Worm (Caenorhabditis elegans) whole organism, L3 larva: ENCODE results near the gene lag-2.

Experiments
- R02D3.7 ChIP-seq: fragments of 150-350 bp; optimal IDR thresholded peaks from 2 replicates; lab custom pipeline; 2014; ENCODE audit warnings: missing biosample characterization, missing genetic modification characterization
- ama-1 ChIP-seq: fragments of 150-350 bp; optimal IDR thresholded peaks from 2 replicates; lab custom pipeline; 2018
- ceh-16 ChIP-seq: sonication (generic microtip); optimal IDR thresholded peaks from 2 replicates; lab custom pipeline; 2017; ENCODE audit warnings: missing biosample characterization, missing genetic modification characterization
- ceh-82 ChIP-seq: fragments of 150-350 bp; optimal IDR thresholded peaks from 2 replicates; lab custom pipeline; 2014; ENCODE audit warnings: missing biosample characterization, missing genetic modification characterization
- ceh-9 ChIP-seq: sonication (generic microtip); optimal IDR thresholded peaks from 2 replicates; lab custom pipeline; 2018; ENCODE audit warnings: missing biosample characterization, missing genetic modification characterization
- daf-12 ChIP-seq: fragments of 150-350 bp; optimal IDR thresholded peaks from 2 replicates; lab custom pipeline; 2014; ENCODE audit warnings: missing biosample characterization, missing genetic modification reagents, missing genetic modification characterization
- egl-27 ChIP-seq: sonication (generic microtip); optimal IDR thresholded peaks from 4 replicates; lab custom pipeline; 2017; ENCODE audit warnings: missing biosample characterization, missing genetic modification reagents, missing genetic modification characterization
- egl-5 ChIP-seq: fragments of 150-350 bp; optimal IDR thresholded peaks from 2 replicates; lab custom pipeline; 2017; ENCODE audit warnings: missing biosample characterization, missing genetic modification reagents, missing genetic modification characterization, inconsistent platforms
- elt-1 ChIP-seq: fragments of 150-350 bp; optimal IDR thresholded peaks from 2 replicates; lab custom pipeline; 2014; ENCODE audit warnings: missing biosample characterization, missing genetic modification characterization
- elt-2 ChIP-seq: sonication (generic microtip); optimal IDR thresholded peaks from 2 replicates; lab custom pipeline; 2016; ENCODE audit warnings: missing genetic modification reagents, mild to moderate bottlenecking, missing genetic modification characterization, missing compliant biosample characterization
- elt-3 ChIP-seq, 3 experiments: fragments of 150-350 bp in 1 of 3; sonication (generic microtip) in 2 of 3; optimal IDR thresholded peaks; 2 replicates in 2 of 3; 4 replicates in 1 of 3; lab custom pipeline; 2014 to 2017; ENCODE audit warnings: missing biosample characterization in 3 of 3, missing genetic modification characterization in 3 of 3
- fkh-10 ChIP-seq: sonication (generic microtip); optimal IDR thresholded peaks from 2 replicates; lab custom pipeline; 2017; ENCODE audit warnings: missing biosample characterization, missing genetic modification reagents, missing genetic modification characterization
- fkh-2 ChIP-seq: fragments of 150-350 bp; optimal IDR thresholded peaks from 2 replicates; lab custom pipeline; 2014; ENCODE audit warnings: missing biosample characterization, missing genetic modification reagents, missing genetic modification characterization
- fos-1 ChIP-seq: fragments of 150-350 bp; optimal IDR thresholded peaks from 2 replicates; lab custom pipeline; 2014; ENCODE audit warnings: missing biosample characterization, missing genetic modification characterization
- hmg-11 ChIP-seq: sonication (generic microtip); optimal IDR thresholded peaks from 2 replicates; lab custom pipeline; 2016; ENCODE audit warnings: missing genetic modification characterization, missing compliant biosample characterization
- jun-1 ChIP-seq: fragments of 150-350 bp; optimal IDR thresholded peaks from 2 replicates; lab custom pipeline; 2014; ENCODE audit warnings: missing biosample characterization, missing genetic modification reagents, missing genetic modification characterization
- mml-1 ChIP-seq: fragments of 150-350 bp; sonication (generic microtip); optimal IDR thresholded peaks from 3 replicates; lab custom pipeline; 2014; ENCODE audit warnings: missing biosample characterization, missing genetic modification characterization
- nfya-1 ChIP-seq: sonication (generic microtip); optimal IDR thresholded peaks from 2 replicates; lab custom pipeline; 2017; ENCODE audit warnings: missing genetic modification characterization, mild to moderate bottlenecking, missing compliant biosample characterization, antibody characterized with exemption, moderate library complexity; ENCODE audit not compliant: insufficient read depth
- nhr-11 ChIP-seq: fragments of 150-350 bp; optimal IDR thresholded peaks from 2 replicates; lab custom pipeline; 2014; ENCODE audit warnings: missing biosample characterization, missing genetic modification characterization
- nhr-12 ChIP-seq: fragments of 150-350 bp; optimal IDR thresholded peaks from 2 replicates; lab custom pipeline; 2014; ENCODE audit warnings: missing biosample characterization, missing genetic modification characterization
- nhr-23 ChIP-seq: fragments of 150-350 bp; optimal IDR thresholded peaks from 2 replicates; lab custom pipeline; 2014; ENCODE audit warnings: missing biosample characterization, missing genetic modification reagents, missing genetic modification characterization
- nhr-237 ChIP-seq: fragments of 150-350 bp; optimal IDR thresholded peaks from 2 replicates; lab custom pipeline; 2014; ENCODE audit warnings: missing biosample characterization, missing genetic modification characterization
- nhr-25 ChIP-seq: sonication (generic microtip); optimal IDR thresholded peaks from 2 replicates; lab custom pipeline; 2017; ENCODE audit warnings: missing biosample characterization, missing genetic modification characterization
- nhr-28 ChIP-seq: fragments of 150-350 bp; optimal IDR thresholded peaks from 2 replicates; lab custom pipeline; 2014; ENCODE audit warnings: missing biosample characterization, missing genetic modification characterization
- nhr-76 ChIP-seq: fragments of 150-350 bp; sonication (generic microtip); optimal IDR thresholded peaks from 5 replicates; lab custom pipeline; 2014; ENCODE audit warnings: missing biosample characterization, missing genetic modification characterization
- nhr-77 ChIP-seq: fragments of 150-350 bp; optimal IDR thresholded peaks from 2 replicates; lab custom pipeline; 2014; ENCODE audit warnings: missing biosample characterization, missing genetic modification characterization
- pha-4 ChIP-seq: fragments of 150-350 bp; optimal IDR thresholded peaks from 2 replicates; lab custom pipeline; 2014; ENCODE audit warnings: missing biosample characterization, missing genetic modification reagents, missing genetic modification characterization
- pqm-1 ChIP-seq: fragments of 150-350 bp; optimal IDR thresholded peaks from 2 replicates; lab custom pipeline; 2017; ENCODE audit warnings: missing biosample characterization, missing genetic modification characterization, inconsistent platforms
- sea-2 ChIP-seq: fragments of 150-350 bp; sonication (generic microtip); optimal IDR thresholded peaks from 4 replicates; lab custom pipeline; 2014; ENCODE audit warnings: missing biosample characterization, missing genetic modification reagents, missing genetic modification characterization
- skn-1 ChIP-seq: fragments of 150-350 bp; optimal IDR thresholded peaks from 2 replicates; lab custom pipeline; 2014; ENCODE audit warnings: missing biosample characterization, missing genetic modification characterization
- tbx-2 ChIP-seq: sonication (generic microtip); optimal IDR thresholded peaks from 2 replicates; lab custom pipeline; 2016; ENCODE audit warnings: mild to moderate bottlenecking, missing genetic modification characterization, missing compliant biosample characterization
- unc-39 ChIP-seq: sonication (generic microtip); optimal IDR thresholded peaks from 4 replicates; lab custom pipeline; 2017; ENCODE audit warnings: missing biosample characterization, missing genetic modification characterization
- unc-62 ChIP-seq: fragments of 150-350 bp; sonication (generic microtip); optimal IDR thresholded peaks from 4 replicates; lab custom pipeline; 2014; ENCODE audit warnings: missing biosample characterization, missing genetic modification reagents, missing genetic modification characterization
- zag-1 ChIP-seq: fragments of 150-350 bp; optimal IDR thresholded peaks from 2 replicates; lab custom pipeline; 2014; ENCODE audit warnings: missing biosample characterization, missing genetic modification characterization
- ztf-11 ChIP-seq: fragments of 150-350 bp; optimal IDR thresholded peaks from 2 replicates; lab custom pipeline; 2014; ENCODE audit warnings: missing biosample characterization, missing genetic modification characterization
- ztf-4 ChIP-seq: fragments of 150-350 bp; optimal IDR thresholded peaks from 2 replicates; lab custom pipeline; 2014; ENCODE audit warnings: missing biosample characterization, missing genetic modification characterization

lag-2 gene

DNA sequence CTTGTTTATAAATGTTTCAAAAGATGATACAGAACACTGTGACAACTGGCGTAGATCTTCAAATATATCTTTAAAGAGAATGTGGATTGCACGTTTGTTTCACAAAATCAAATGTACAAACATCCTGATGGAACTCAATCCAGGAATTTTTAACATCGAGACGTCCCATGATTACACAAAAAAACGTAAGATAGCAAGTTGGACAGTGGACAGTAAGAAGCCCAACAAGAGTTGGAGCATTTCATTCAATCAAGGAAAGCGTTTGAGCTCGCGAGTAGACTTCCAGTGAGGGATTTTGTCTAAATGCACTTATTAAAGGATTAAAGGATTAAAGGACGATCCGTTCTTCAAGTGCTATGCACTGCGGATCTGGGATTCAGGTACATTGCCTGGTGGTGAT lies 28.9 kb upstream of the lag-2 start, which contains the start of gene C36C5.12:
TSS of gene C36C5.12 (minus strand) at position 101 of the 400 bp plus-strand sequence.
- TF ChIP-seq mml-1, result no peak
- TF ChIP-seq ceh-9 (tag; lab: Kevin White, UChicago), result no peak
- TF ChIP-seq pqm-1, result no peak
- TF ChIP-seq nhr-23 (tag; lab: Kevin White, UChicago), result no peak
- TF ChIP-seq fos-1, result no peak
- TF ChIP-seq zag-1 (tag; lab: Kevin White, UChicago), result no peak
- no peak for TF ChIP-seq jun-1
- no peak for TF ChIP-seq nhr-12 (tag; lab: Kevin White, UChicago)
- TF ChIP-seq daf-12, result no peak
- no peak for TF ChIP-seq unc-62 (GFP tag; lab: Kevin White, UChicago)
- no peak for TF ChIP-seq ztf-4
- no peak for TF ChIP-seq ceh-16 (tag; lab: Kevin White, UChicago)
- no peak for TF ChIP-seq sea-2 (GFP tag; lab: Kevin White, UChicago)
- TF ChIP-seq ztf-11, result no peak
- TF ChIP-seq nhr-77 (tag; lab: Kevin White, UChicago), result no peak
- no peak for TF ChIP-seq nfya-1
- TF ChIP-seq, all 47 proteins: peak for 0

DNA sequence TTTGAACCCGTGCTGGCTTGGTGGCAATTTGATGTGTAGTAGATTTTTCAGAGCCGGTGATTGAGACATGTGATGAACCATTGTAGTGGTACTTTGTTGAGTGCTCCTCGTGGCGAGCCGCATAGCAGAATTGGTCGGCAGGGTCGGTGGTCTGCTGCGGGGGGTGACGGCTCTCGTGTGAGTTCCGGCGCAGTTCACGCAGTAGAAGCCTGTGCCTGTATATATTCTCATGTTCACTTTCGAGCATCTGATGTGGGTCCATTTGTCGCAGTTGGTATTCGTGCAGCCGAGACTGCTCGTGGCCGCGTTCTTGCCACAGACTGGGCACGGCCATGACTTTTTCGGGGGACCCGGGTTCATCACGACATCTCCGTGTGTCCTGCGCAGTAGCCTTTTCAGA lies 25.8 kb upstream of the lag-2 start:
- no peak for TF ChIP-seq elt-3 (tag; optimal IDR thresholded peaks at IDR 0.05; lab: Kevin White, UChicago)
- no peak for TF ChIP-seq pha-4 (tag; lab: Kevin White, UChicago)
- TF ChIP-seq nhr-11 (tag; lab: Kevin White, UChicago), result no peak
- TF ChIP-seq nhr-25 (tag; lab: Kevin White, UChicago), result no peak

DNA sequence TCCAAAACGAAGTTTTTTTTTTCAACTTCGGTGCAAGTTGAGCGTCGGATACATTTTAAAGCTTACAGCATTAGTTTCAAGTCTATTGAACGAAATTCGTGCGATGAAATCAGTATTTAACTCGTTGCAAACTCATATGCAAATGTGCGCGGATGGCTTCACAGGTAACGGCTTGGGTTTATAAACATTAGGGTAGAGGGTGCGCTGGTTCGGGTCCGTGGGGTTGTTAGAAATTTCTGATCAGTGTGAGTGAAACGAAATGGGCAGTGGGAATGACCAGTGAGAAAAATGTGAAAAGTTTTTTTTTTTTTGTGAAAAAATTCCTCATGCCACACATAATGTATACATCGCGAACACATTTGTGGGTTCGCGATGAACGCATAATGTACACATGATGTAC lies 25.0 kb upstream of the lag-2 start:
- no peak for TF ChIP-seq ceh-9 (tag; lab: Kevin White, UChicago)
- no peak for TF ChIP-seq unc-62 (GFP tag; lab: Kevin White, UChicago)
- TF ChIP-seq jun-1, result no peak
- TF ChIP-seq ceh-16 (tag; lab: Kevin White, UChicago), result no peak
- TF ChIP-seq ztf-11, result no peak
- no peak for TF ChIP-seq elt-3 (tag; optimal IDR thresholded peaks at IDR 0.05; lab: Kevin White, UChicago)
- no peak for TF ChIP-seq elt-1 (tag; lab: Kevin White, UChicago)
- no peak for TF ChIP-seq ama-1 (lab: Kevin White, UChicago)
- TF ChIP-seq skn-1 (tag; lab: Kevin White, UChicago), result no peak
- TF ChIP-seq R02D3.7 (tag; lab: Kevin White, UChicago), result no peak
- no peak for TF ChIP-seq nhr-237 (tag; lab: Kevin White, UChicago)

DNA sequence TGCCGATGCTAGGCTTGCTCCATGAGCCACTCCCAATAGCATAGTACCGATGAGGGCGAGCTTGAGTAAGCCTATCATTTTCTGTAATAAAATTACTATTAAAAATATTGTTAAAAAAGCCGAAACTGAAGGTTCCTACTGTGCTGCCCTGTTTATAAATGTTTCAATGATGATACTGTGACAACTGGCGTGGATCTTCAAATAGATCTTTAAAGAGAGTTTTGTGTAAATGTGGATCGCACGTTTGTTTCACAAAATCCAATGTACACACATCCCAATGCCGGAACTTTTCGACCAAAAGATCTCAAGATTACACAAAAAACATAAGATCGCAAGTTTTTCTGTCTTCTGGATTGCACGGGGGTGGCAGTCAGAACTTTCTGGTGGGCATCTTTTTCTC lies 22.7 kb upstream of the lag-2 start, which contains the start of gene C36C5.14:
TSS of gene C36C5.14 (minus strand) at position 101 of the 400 bp plus-strand sequence.
- TF ChIP-seq nhr-77 (tag; lab: Kevin White, UChicago), result no peak
- TF ChIP-seq nhr-25 (tag; lab: Kevin White, UChicago), result no peak
- no peak for TF ChIP-seq egl-27 (tag; lab: Kevin White, UChicago)
- TF ChIP-seq nhr-76, result no peak
- TF ChIP-seq ztf-11, result no peak
- TF ChIP-seq ama-1 (lab: Kevin White, UChicago), result no peak
- TF ChIP-seq zag-1 (tag; lab: Kevin White, UChicago), result no peak
- TF ChIP-seq egl-5 (tag; lab: Kevin White, UChicago), result no peak
- TF ChIP-seq nhr-11 (tag; lab: Kevin White, UChicago), result no peak
- TF ChIP-seq nhr-12 (tag; lab: Kevin White, UChicago), result no peak
- TF ChIP-seq fkh-10 (GFP tag; lab: Kevin White, UChicago), result no peak
- TF ChIP-seq ceh-16 (tag; lab: Kevin White, UChicago), result no peak
- no peak for TF ChIP-seq R02D3.7 (tag; lab: Kevin White, UChicago)
- no peak for TF ChIP-seq ceh-82 (tag; lab: Kevin White, UChicago)
- TF ChIP-seq unc-39 (tag; lab: Kevin White, UChicago), result no peak
- no peak for TF ChIP-seq fkh-2
- no peak for TF ChIP-seq skn-1 (tag; lab: Kevin White, UChicago)
- no peak for TF ChIP-seq tbx-2
- no peak for TF ChIP-seq sea-2 (GFP tag; lab: Kevin White, UChicago)

DNA sequence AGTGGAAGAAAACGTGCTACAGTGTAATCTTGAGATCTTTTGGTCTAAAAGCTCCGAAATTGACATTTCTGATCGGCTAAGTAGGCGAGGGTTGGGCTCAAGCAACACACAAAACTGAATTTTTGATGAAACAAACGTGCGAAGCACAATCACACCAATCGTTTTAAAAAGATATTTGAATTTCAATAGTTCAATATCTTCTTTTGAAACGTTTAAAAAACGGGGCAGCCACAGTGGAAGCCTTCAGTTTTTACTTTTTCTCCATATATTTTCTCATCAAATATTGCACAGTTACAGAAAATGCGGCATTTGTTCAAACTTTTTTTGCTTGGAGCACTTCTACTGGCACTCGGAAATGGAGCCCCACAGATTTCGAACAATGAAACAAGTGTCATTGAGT lies 21.9 kb upstream of the lag-2 start, which contains the start of gene C36C5.4:
TSS of gene C36C5.4 (plus strand) at position 301 of the 400 bp plus-strand sequence.
- TF ChIP-seq nhr-11 (tag; lab: Kevin White, UChicago), result no peak
- TF ChIP-seq egl-27 (tag; lab: Kevin White, UChicago), result no peak
- TF ChIP-seq pha-4 (tag; lab: Kevin White, UChicago), result no peak
- TF ChIP-seq hmg-11 (tag; lab: Kevin White, UChicago), result no peak
- no peak for TF ChIP-seq pqm-1
- TF ChIP-seq daf-12, result no peak
- TF ChIP-seq unc-39 (tag; lab: Kevin White, UChicago), result no peak
- TF ChIP-seq nhr-28 (tag; lab: Kevin White, UChicago), result no peak
- TF ChIP-seq unc-62 (GFP tag; lab: Kevin White, UChicago), result no peak
- TF ChIP-seq nhr-12 (tag; lab: Kevin White, UChicago), result no peak
- TF ChIP-seq egl-5 (tag; lab: Kevin White, UChicago), result no peak
- TF ChIP-seq elt-2 (tag; lab: Kevin White, UChicago), result no peak
- TF ChIP-seq nhr-23 (tag; lab: Kevin White, UChicago), result no peak
- no peak for TF ChIP-seq zag-1 (tag; lab: Kevin White, UChicago)
- no peak for TF ChIP-seq ceh-16 (tag; lab: Kevin White, UChicago)
